Worm (Caenorhabditis elegans) whole organism, late embryonic: Measurements from ENCODE around the gene fipr-6.

ENCODE experiments used
- K02D7.2 ChIP-seq: sonication (generic microtip); optimal IDR thresholded peaks from 2 replicates; lab custom pipeline; 2017; ENCODE audit warnings: mild to moderate bottlenecking, missing genetic modification characterization, missing compliant biosample characterization
- ceh-18 ChIP-seq: sonication (generic microtip); optimal IDR thresholded peaks from 2 replicates; lab custom pipeline; 2016; ENCODE audit warnings: missing genetic modification characterization, missing compliant biosample characterization
- ceh-9 ChIP-seq: sonication (generic microtip); optimal IDR thresholded peaks from 2 replicates; lab custom pipeline; 2016; ENCODE audit warnings: mild to moderate bottlenecking, missing genetic modification characterization, inconsistent platforms, missing compliant biosample characterization
- elt-2 ChIP-seq: sonication (generic microtip); optimal IDR thresholded peaks from 2 replicates; lab custom pipeline; 2016; ENCODE audit warnings: missing genetic modification reagents, missing genetic modification characterization, missing compliant biosample characterization
- fkh-10 ChIP-seq: fragments of 150-350 bp; optimal IDR thresholded peaks from 2 replicates; lab custom pipeline; 2014; ENCODE audit warnings: missing biosample characterization, missing genetic modification reagents, missing genetic modification characterization
- hlh-30 ChIP-seq: sonication (generic microtip); optimal IDR thresholded peaks from 2 replicates; lab custom pipeline; 2017; ENCODE audit warnings: antibody characterized with exemption, missing genetic modification characterization, missing compliant biosample characterization; ENCODE audit not compliant: insufficient read depth
- pag-3 ChIP-seq: sonication (generic microtip); optimal IDR thresholded peaks from 2 replicates; lab custom pipeline; 2016; ENCODE audit warnings: missing compliant biosample characterization, missing genetic modification characterization, borderline replicate concordance
- pha-2 ChIP-seq: sonication (generic microtip); optimal IDR thresholded peaks from 2 replicates; lab custom pipeline; 2017; ENCODE audit warnings: mild to moderate bottlenecking, missing genetic modification characterization, missing compliant biosample characterization
- pha-4 ChIP-seq: fragments of 150-350 bp; optimal IDR thresholded peaks from 2 replicates; lab custom pipeline; 2018; ENCODE audit warnings: missing biosample characterization, missing genetic modification reagents, missing genetic modification characterization
- tbx-2 ChIP-seq: sonication (generic microtip); optimal IDR thresholded peaks from 2 replicates; lab custom pipeline; 2016; ENCODE audit warnings: missing genetic modification characterization, missing compliant biosample characterization
- unc-86 ChIP-seq: sonication (generic microtip); optimal IDR thresholded peaks from 2 replicates; lab custom pipeline; 2016; ENCODE audit warnings: missing genetic modification characterization, missing compliant biosample characterization

- TF ChIP-seq ceh-9 (tag; lab: Kevin White, UChicago): no peak
- no peak for TF ChIP-seq elt-2 (tag; lab: Kevin White, UChicago)
- no peak for TF ChIP-seq hlh-30 (tag; lab: Kevin White, UChicago)
- TF ChIP-seq ceh-18 (tag; lab: Kevin White, UChicago): no peak
- no peak for TF ChIP-seq tbx-2 (tag; lab: Kevin White, UChicago)
- no peak for TF ChIP-seq pha-4 (tag; lab: Kevin White, UChicago)
- TF ChIP-seq K02D7.2 (tag; lab: Kevin White, UChicago): no peak
- TF ChIP-seq fkh-10 (GFP tag; lab: Kevin White, UChicago): no peak
- no peak for TF ChIP-seq unc-86 (tag; lab: Kevin White, UChicago)
- no peak for TF ChIP-seq pag-3 (tag; lab: Kevin White, UChicago)
- TF ChIP-seq pha-2: no peak
These were observed 39.8 kb upstream of the fipr-6 start for ce11 chrV:10191242-10191641.
